Fruit fly (Drosophila melanogaster) whole organism, embryonic: ENCODE data around the gene VGlut.
A peak's percentile ranks its signal among the peaks of the same experiment; 100 is the strongest.

ENCODE experiments used
- C15 ChIP-seq: fragments of 200-800 bp; sonication (Bioruptor generic); IDR thresholded peaks from 3 replicates; pipeline ENCODE4 v1.3.6; 2022; ENCODE audit warnings: missing biosample characterization, missing genetic modification characterization
- CG10462 ChIP-seq: fragments of 200-800 bp; sonication (Bioruptor generic); optimal IDR thresholded peaks from 2 replicates; lab custom pipeline; 2016; ENCODE audit warnings: missing biosample characterization, missing genetic modification characterization
- CG11723 ChIP-seq: fragments of 200-800 bp; sonication (Bioruptor generic); optimal IDR thresholded peaks from 2 replicates; lab custom pipeline; 2017; ENCODE audit warnings: missing biosample characterization, mild to moderate bottlenecking, missing genetic modification characterization
- CG12299 ChIP-seq: fragments of 200-800 bp; sonication (Bioruptor generic); optimal IDR thresholded peaks from 2 replicates; lab custom pipeline; 2018; ENCODE audit warnings: missing biosample characterization, mild to moderate bottlenecking, missing genetic modification characterization
- CG12744 ChIP-seq: fragments of 200-800 bp; sonication (Bioruptor generic); optimal IDR thresholded peaks from 2 replicates; lab custom pipeline; 2016; ENCODE audit warnings: missing biosample characterization, missing genetic modification characterization
- CG13424 ChIP-seq: fragments of 200-800 bp; sonication (Bioruptor generic); optimal IDR thresholded peaks from 2 replicates; lab custom pipeline; 2019; ENCODE audit warnings: missing biosample characterization, mild to moderate bottlenecking, missing genetic modification characterization, moderate library complexity
- CG1602 ChIP-seq: fragments of 200-800 bp; sonication (Bioruptor generic); optimal IDR thresholded peaks from 3 replicates; lab custom pipeline; 2016; ENCODE audit warnings: missing biosample characterization, missing genetic modification characterization
- CG31224 ChIP-seq: fragments of 200-800 bp; sonication (Bioruptor generic); IDR thresholded peaks from 2 replicates; pipeline ENCODE4 v1.3.6; 2022; ENCODE audit warnings: missing biosample characterization, missing genetic modification characterization
- CG32532 ChIP-seq: fragments of 200-800 bp; sonication (Bioruptor generic); IDR thresholded peaks from 2 replicates; pipeline ENCODE4 v1.3.6; 2022; ENCODE audit warnings: missing biosample characterization, missing genetic modification characterization
- CG4282 ChIP-seq: fragments of 200-800 bp; sonication (Bioruptor generic); optimal IDR thresholded peaks from 2 replicates; lab custom pipeline; 2016; ENCODE audit warnings: missing biosample characterization, missing genetic modification characterization
- CG4424 ChIP-seq: fragments of 200-800 bp; sonication (Bioruptor generic); optimal IDR thresholded peaks from 3 replicates; lab custom pipeline; 2016; ENCODE audit warnings: missing biosample characterization, missing genetic modification characterization
- CG4820 ChIP-seq: fragments of 200-800 bp; sonication (Bioruptor generic); optimal IDR thresholded peaks from 3 replicates; lab custom pipeline; 2016; ENCODE audit warnings: missing biosample characterization, missing genetic modification characterization
- CG7745 ChIP-seq: fragments of 200-800 bp; sonication (Bioruptor generic); optimal IDR thresholded peaks from 2 replicates; lab custom pipeline; 2018; ENCODE audit warnings: missing biosample characterization, mild to moderate bottlenecking, missing genetic modification characterization, moderate library complexity
- CG8924 ChIP-seq: fragments of 200-800 bp; optimal IDR thresholded peaks from 3 replicates; lab custom pipeline; 2019; ENCODE audit warnings: missing biosample characterization, mild to moderate bottlenecking, missing genetic modification characterization, moderate library complexity
- Dll ChIP-seq: fragments of 200-800 bp; sonication (Bioruptor generic); IDR thresholded peaks from 4 replicates; pipeline ENCODE4 v1.3.6; 2022; ENCODE audit warnings: missing biosample characterization, missing genetic modification characterization; ENCODE audit not compliant: partially characterized antibody
- Dp ChIP-seq: fragments of 200-800 bp; sonication (Bioruptor generic); optimal IDR thresholded peaks from 2 replicates; lab custom pipeline; 2018; ENCODE audit warnings: missing biosample characterization, mild to moderate bottlenecking, missing genetic modification characterization, moderate library complexity
- Eip74EF ChIP-seq, 2 experiments: fragments of 200-800 bp in 1 of 2; fragments of >200 bp in 1 of 2; sonication (Bioruptor generic) in 1 of 2; optimal IDR thresholded peaks; 2 replicates each; lab custom pipeline; 2017 to 2019; ENCODE audit warnings: missing biosample characterization in 2 of 2, missing genetic modification characterization in 2 of 2, mild to moderate bottlenecking in 1 of 2, moderate library complexity in 1 of 2
- Hr78 ChIP-seq, 2 experiments: fragments of 200-800 bp in 1 of 2; fragments of >200 bp in 1 of 2; sonication (Bioruptor generic) in 1 of 2; optimal IDR thresholded peaks; 2 replicates each; lab custom pipeline; 2017 to 2019; ENCODE audit warnings: missing biosample characterization in 2 of 2, missing genetic modification characterization in 2 of 2, mild to moderate bottlenecking in 1 of 2, moderate library complexity in 1 of 2
- Lpt ChIP-seq: fragments of >200 bp; optimal IDR thresholded peaks from 2 replicates; lab custom pipeline; 2018; ENCODE audit warnings: missing biosample characterization, missing genetic modification characterization
- Mrtf ChIP-seq: fragments of 200-800 bp; sonication (Bioruptor generic); IDR thresholded peaks from 3 replicates; pipeline ENCODE4 v1.3.6; 2022; ENCODE audit warnings: missing biosample characterization, missing genetic modification characterization
- Nf-YB ChIP-seq: fragments of 200-800 bp; sonication (Bioruptor generic); optimal IDR thresholded peaks from 3 replicates; lab custom pipeline; 2019; ENCODE audit warnings: missing biosample characterization, mild to moderate bottlenecking, missing genetic modification characterization, moderate library complexity
- PHDP ChIP-seq: fragments of 200-800 bp; sonication (Bioruptor generic); optimal IDR thresholded peaks from 3 replicates; lab custom pipeline; 2018; ENCODE audit warnings: missing biosample characterization, mild to moderate bottlenecking, missing genetic modification characterization, moderate library complexity
- br ChIP-seq: fragments of >200 bp; optimal IDR thresholded peaks from 2 replicates; lab custom pipeline; 2017
- bsh ChIP-seq, 2 experiments: fragments of 200-800 bp; sonication (Bioruptor generic); optimal IDR thresholded peaks; 2 replicates each; lab custom pipeline; 2017 to 2018; ENCODE audit warnings: mild to moderate bottlenecking in 2 of 2, missing biosample characterization in 2 of 2, missing genetic modification characterization in 2 of 2, moderate library complexity in 1 of 2
- cg ChIP-seq: fragments of 200-800 bp; sonication (Bioruptor generic); optimal IDR thresholded peaks from 3 replicates; lab custom pipeline; 2019; ENCODE audit warnings: missing biosample characterization, mild to moderate bottlenecking, missing genetic modification characterization, moderate library complexity
- chif ChIP-seq, 2 experiments: fragments of 200-800 bp; sonication (Bioruptor generic); optimal IDR thresholded peaks; 3 replicates each; lab custom pipeline; 2016; ENCODE audit warnings: missing biosample characterization in 2 of 2, missing genetic modification characterization in 2 of 2
- corto ChIP-seq: fragments of 200-800 bp; sonication (Bioruptor generic); optimal IDR thresholded peaks from 2 replicates; lab custom pipeline; 2016; ENCODE audit warnings: missing biosample characterization, mild to moderate bottlenecking, missing genetic modification characterization, moderate library complexity
- cwo ChIP-seq: fragments of 200-800 bp; sonication (Bioruptor generic); optimal IDR thresholded peaks from 3 replicates; lab custom pipeline; 2017; ENCODE audit warnings: missing biosample characterization, missing genetic modification characterization, mild to moderate bottlenecking, moderate library complexity, missing genetic modification reagents
- danr ChIP-seq: fragments of 200-800 bp; sonication (Bioruptor generic); IDR thresholded peaks from 2 replicates; pipeline ENCODE4 v1.3.6; 2022; ENCODE audit warnings: missing biosample characterization, missing genetic modification characterization
- dmrt11E ChIP-seq: fragments of 200-800 bp; sonication (Bioruptor generic); optimal IDR thresholded peaks from 3 replicates; lab custom pipeline; 2018; ENCODE audit warnings: missing biosample characterization, mild to moderate bottlenecking, missing genetic modification characterization, moderate library complexity
- en ChIP-seq: fragments of 200-800 bp; sonication (Bioruptor generic); optimal IDR thresholded peaks from 2 replicates; lab custom pipeline; 2016; ENCODE audit warnings: missing biosample characterization, missing genetic modification characterization
- fu2 ChIP-seq: fragments of 200-800 bp; sonication (Bioruptor generic); optimal IDR thresholded peaks from 2 replicates; lab custom pipeline; 2016; ENCODE audit warnings: missing biosample characterization, missing genetic modification characterization
- gro ChIP-seq: fragments of 200-800 bp; sonication (Bioruptor generic); optimal IDR thresholded peaks from 2 replicates; lab custom pipeline; 2016; ENCODE audit warnings: missing biosample characterization, missing genetic modification characterization
- hkb ChIP-seq, 2 experiments: fragments of 200-800 bp in 1 of 2; fragments of >200 bp in 1 of 2; sonication (Bioruptor generic) in 1 of 2; IDR thresholded peaks in 1 of 2; optimal IDR thresholded peaks in 1 of 2; 2 replicates each; pipeline versions ENCODE4 v1.3.6 to Lab custom; 2017 to 2022; ENCODE audit warnings: missing biosample characterization in 1 of 2, missing genetic modification characterization in 1 of 2
- kni ChIP-seq: fragments of 200-800 bp; sonication (Bioruptor generic); optimal IDR thresholded peaks from 3 replicates; lab custom pipeline; 2017; ENCODE audit warnings: mild to moderate bottlenecking, missing biosample characterization, missing genetic modification reagents, missing genetic modification characterization
- knrl ChIP-seq: fragments of 200-800 bp; sonication (Bioruptor generic); IDR thresholded peaks from 3 replicates; pipeline ENCODE4 v1.3.6; 2022; ENCODE audit warnings: missing biosample characterization, missing genetic modification characterization; ENCODE audit not compliant: partially characterized antibody
- lmd ChIP-seq: fragments of 200-800 bp; sonication (Bioruptor generic); IDR thresholded peaks from 2 replicates; pipeline ENCODE4 v1.3.6; 2022; ENCODE audit warnings: missing biosample characterization, missing genetic modification characterization
- lola ChIP-seq, 3 experiments: fragments of >200 bp in 2 of 3; fragments of 200-800 bp in 1 of 3; sonication (Bioruptor generic) in 1 of 3; optimal IDR thresholded peaks; 2 replicates each; lab custom pipeline; 2017 to 2019; ENCODE audit warnings: missing biosample characterization in 3 of 3, missing genetic modification characterization in 3 of 3, mild to moderate bottlenecking in 1 of 3, moderate library complexity in 1 of 3
- luna ChIP-seq: fragments of 200-800 bp; sonication (Bioruptor generic); optimal IDR thresholded peaks from 2 replicates; lab custom pipeline; 2016; ENCODE audit warnings: missing biosample characterization, missing genetic modification characterization
- pan ChIP-seq, 4 experiments: fragments of >200 bp in 3 of 4; fragments of 200-800 bp in 1 of 4; sonication (Bioruptor generic) in 1 of 4; optimal IDR thresholded peaks in 3 of 4; IDR thresholded peaks in 1 of 4; 2 replicates each; pipeline versions ENCODE4 v1.3.6 to Lab custom; 2017 to 2022; ENCODE audit warnings: missing biosample characterization in 2 of 4, missing genetic modification characterization in 2 of 4, mixed read lengths in 1 of 4
- phol ChIP-seq: fragments of 200-800 bp; sonication (Bioruptor generic); optimal IDR thresholded peaks from 3 replicates; lab custom pipeline; 2018; ENCODE audit warnings: missing biosample characterization, mild to moderate bottlenecking, missing genetic modification characterization, moderate library complexity
- so ChIP-seq: fragments of 200-800 bp; sonication (Bioruptor generic); IDR thresholded peaks from 3 replicates; pipeline ENCODE4 v1.3.6; 2022; ENCODE audit warnings: missing biosample characterization, missing genetic modification characterization
- stwl ChIP-seq: fragments of 200-800 bp; sonication (Bioruptor generic); optimal IDR thresholded peaks from 3 replicates; lab custom pipeline; 2018; ENCODE audit warnings: missing biosample characterization, mild to moderate bottlenecking, missing genetic modification characterization, moderate library complexity
- tgo ChIP-seq: fragments of 200-800 bp; sonication (Bioruptor generic); IDR thresholded peaks from 3 replicates; pipeline ENCODE4 v1.3.6; 2022; ENCODE audit warnings: missing biosample characterization, missing genetic modification characterization
- unc-4 ChIP-seq: fragments of 200-800 bp; sonication (Bioruptor generic); IDR thresholded peaks from 2 replicates; pipeline ENCODE4 v1.3.6; 2022; ENCODE audit warnings: missing biosample characterization, missing genetic modification characterization; ENCODE audit not compliant: partially characterized antibody
- vnd ChIP-seq: fragments of 200-800 bp; sonication (Bioruptor generic); IDR thresholded peaks from 3 replicates; pipeline ENCODE4 v1.3.6; 2022; ENCODE audit warnings: missing biosample characterization, missing genetic modification characterization; ENCODE audit not compliant: partially characterized antibody
- yki ChIP-seq: fragments of >200 bp; optimal IDR thresholded peaks from 3 replicates; lab custom pipeline; 2018
- zf30C ChIP-seq: fragments of 200-800 bp; sonication (Bioruptor generic); optimal IDR thresholded peaks from 3 replicates; lab custom pipeline; 2018; ENCODE audit warnings: missing biosample characterization, mild to moderate bottlenecking, missing genetic modification characterization

Gene VGlut

dm6 chr2L:2365077-2365651 lies 34.9 kb upstream of the VGlut start, which contains the start of the genes Rab5 and Axud1 (continued):
- TF ChIP-seq lola (GFP tag; optimal IDR thresholded peaks at IDR 0.05; lab: Kevin White, UChicago) (no peak), CG4820 (GFP tag; lab: Kevin White, UChicago) (no peak), CG12744 (GFP tag; lab: Kevin White, UChicago) (no peak), Mrtf (no peak), CG8924 (tag; lab: Kevin White, UChicago) (peak; percentile 27), cwo (GFP tag; lab: Kevin White, UChicago) (no peak), pan (optimal IDR thresholded peaks at IDR 0.05; lab: Kevin White, UChicago) (no peak), pan (GFP tag; optimal IDR thresholded peaks at IDR 0.05 in 1 of 2, IDR thresholded peaks at IDR 0.05 in 1 of 2) (peak in 1 of 2 experiments; percentile 36), CG31224 (GFP tag; lab: Robert Waterston, UW) (no peak), CG1602 (GFP tag; lab: Kevin White, UChicago) (no peak), kni (GFP tag; lab: Kevin White, UChicago) (no peak), fu2 (GFP tag; lab: Kevin White, UChicago) (no peak), Nf-YB (peak; percentile 19), hkb (optimal IDR thresholded peaks at IDR 0.05; lab: Kevin White, UChicago) (no peak), hkb (GFP tag; IDR thresholded peaks at IDR 0.05; lab: Robert Waterston, UW) (no peak; the same call in 1 of the 2 replicates), Hr78 (GFP tag; optimal IDR thresholded peaks at IDR 0.05; lab: Kevin White, UChicago) (no peak), lmd (no peak), zf30C (GFP tag; lab: Kevin White, UChicago) (no peak), CG4282 (GFP tag; lab: Kevin White, UChicago) (no peak), CG10462 (GFP tag; lab: Kevin White, UChicago) (no peak), dmrt11E (no peak), C15 (GFP tag; lab: Robert Waterston, UW) (no peak), corto (no peak), phol (tag; lab: Kevin White, UChicago) (peak; percentile 59), CG13424 (tag; lab: Kevin White, UChicago) (no peak), Eip74EF (GFP tag; optimal IDR thresholded peaks at IDR 0.05; lab: Kevin White, UChicago) (peak in 1 of 2 experiments; percentile 12), danr (GFP tag; lab: Robert Waterston, UW) (no peak), yki (no peak), br (lab: Kevin White, UChicago) (no peak), knrl (peak; percentile 60; the same call in 1 of the 3 replicates), CG12299 (tag; lab: Kevin White, UChicago) (no peak), Lpt (GFP tag; lab: Kevin White, UChicago) (no peak), luna (no peak), vnd (GFP tag; lab: Robert Waterston, UW) (no peak), bsh (GFP tag; optimal IDR thresholded peaks at IDR 0.05; lab: Kevin White, UChicago) (no peak), Dll (GFP tag; lab: Robert Waterston, UW) (no peak), gro (GFP tag; lab: Kevin White, UChicago) (no peak), unc-4 (no peak), so (GFP tag; lab: Robert Waterston, UW) (no peak; the same call in 2 of the 3 replicates), tgo (GFP tag; lab: Robert Waterston, UW) (no peak; the same call in 2 of the 3 replicates), CG11723 (GFP tag; lab: Kevin White, UChicago) (no peak), CG32532 (GFP tag; lab: Robert Waterston, UW) (peak; percentile 29; the same call in 1 of the 2 replicates), chif (GFP tag; optimal IDR thresholded peaks at IDR 0.05; lab: Kevin White, UChicago) (no peak), stwl (tag; lab: Kevin White, UChicago) (peak; percentile 17), CG4424 (no peak), cg (GFP tag; lab: Kevin White, UChicago) (peak; percentile 90), Dp (peak; percentile 14), PHDP (tag; lab: Kevin White, UChicago) (no peak), en (GFP tag; lab: Kevin White, UChicago) (no peak), CG7745 (no peak)
